Fruit fly (Drosophila melanogaster): Measurements from ENCODE around the gene CG3505.

The CG3505 gene

dm6 chr3R:14625215-14626156, 31.8 kb upstream of the CG3505 start, which contains the start of the genes put and His4r:
TSS of gene put (minus strand) at chr3R:14625703.
TSS of gene His4r (plus strand) at chr3R:14625755.
- TF ChIP-seq CG7045 (GFP tag; optimal IDR thresholded peaks at IDR 0.05) (no peak), CG11617 (GFP tag; optimal IDR thresholded peaks at IDR 0.05) (no peak), Hr96 (GFP tag; optimal IDR thresholded peaks at IDR 0.05) (no peak), CG5204 (GFP tag; optimal IDR thresholded peaks at IDR 0.05) (no peak), cnc (optimal IDR thresholded peaks at IDR 0.05) (no peak), CG7101 (tag; optimal IDR thresholded peaks at IDR 0.05) (peak; percentile 29), pad (GFP tag; optimal IDR thresholded peaks at IDR 0.05) (no peak), kay (GFP tag; ENCODE audit: borderline replicate concordance) (peak; percentile 64), toe (GFP tag; optimal IDR thresholded peaks at IDR 0.05) (no peak), ovo (GFP tag; optimal IDR thresholded peaks at IDR 0.05) (no peak), bab1 (GFP tag; optimal IDR thresholded peaks at IDR 0.05) (peak; percentile 33), Crg-1 (GFP tag; optimal IDR thresholded peaks at IDR 0.05) (no peak), Mnt (GFP tag; optimal IDR thresholded peaks at IDR 0.05) (peak; percentile 17), CG33017 (tag; optimal IDR thresholded peaks at IDR 0.05) (no peak), CG1620 (GFP tag; optimal IDR thresholded peaks at IDR 0.05) (no peak), CG14711 (tag; optimal IDR thresholded peaks at IDR 0.05) (no peak), cic (GFP tag; optimal IDR thresholded peaks at IDR 0.05) (no peak), CG12768 (GFP tag; optimal IDR thresholded peaks at IDR 0.05) (no peak), tj (GFP tag; optimal IDR thresholded peaks at IDR 0.05) (peak; percentile 55), Clk (GFP tag; optimal IDR thresholded peaks at IDR 0.05) (no peak)

dm6 chr3R:14626781-14627180, 30.5 kb upstream of the CG3505 start:
- no peak for TF ChIP-seq kay (GFP tag; ENCODE audit: borderline replicate concordance)
- TF ChIP-seq CG12768 (GFP tag; optimal IDR thresholded peaks at IDR 0.05) = no peak
- TF ChIP-seq Clk (GFP tag; optimal IDR thresholded peaks at IDR 0.05) = no peak
- TF ChIP-seq ovo (GFP tag; optimal IDR thresholded peaks at IDR 0.05) = no peak
- no peak for TF ChIP-seq Mnt (GFP tag; optimal IDR thresholded peaks at IDR 0.05)
- no peak for TF ChIP-seq CG5204 (GFP tag; optimal IDR thresholded peaks at IDR 0.05)
- no peak for TF ChIP-seq CG11617 (GFP tag; optimal IDR thresholded peaks at IDR 0.05)
- TF ChIP-seq cnc (optimal IDR thresholded peaks at IDR 0.05) = no peak

dm6 chr3R:14630119-14630623, 27.1 kb upstream of the CG3505 start, which contains the start of gene Cad88C:
TSS of gene Cad88C (plus strand) at chr3R:14630478.
- TF ChIP-seq CG14711 (tag; optimal IDR thresholded peaks at IDR 0.05) = peak; percentile 80
- TF ChIP-seq Clk (GFP tag; optimal IDR thresholded peaks at IDR 0.05) = no peak
- peak; percentile 35 for TF ChIP-seq tj (GFP tag; optimal IDR thresholded peaks at IDR 0.05)

dm6 chr3R:14631911-14632310, 25.3 kb upstream of the CG3505 start:
- TF ChIP-seq bab1 (GFP tag; optimal IDR thresholded peaks at IDR 0.05) = no peak
- TF ChIP-seq pad (GFP tag; optimal IDR thresholded peaks at IDR 0.05) = no peak
- no peak for TF ChIP-seq tj (GFP tag; optimal IDR thresholded peaks at IDR 0.05)
- TF ChIP-seq ovo (GFP tag; optimal IDR thresholded peaks at IDR 0.05) = no peak
- no peak for TF ChIP-seq CG5204 (GFP tag; optimal IDR thresholded peaks at IDR 0.05)
- no peak for TF ChIP-seq cic (GFP tag; optimal IDR thresholded peaks at IDR 0.05)
- TF ChIP-seq CG1620 (GFP tag; optimal IDR thresholded peaks at IDR 0.05) = no peak
- no peak for TF ChIP-seq Crg-1 (GFP tag; optimal IDR thresholded peaks at IDR 0.05)
- TF ChIP-seq CG33017 (tag; optimal IDR thresholded peaks at IDR 0.05) = no peak

dm6 chr3R:14642463-14642862, 14.8 kb upstream of the CG3505 start, which contains the start of gene CG7886:
TSS of gene CG7886 (minus strand) at chr3R:14642563.
- TF ChIP-seq CG33017 (tag; optimal IDR thresholded peaks at IDR 0.05) (no peak), CG7045 (GFP tag; optimal IDR thresholded peaks at IDR 0.05) (no peak), Crg-1 (GFP tag; optimal IDR thresholded peaks at IDR 0.05) (no peak), CG11617 (GFP tag; optimal IDR thresholded peaks at IDR 0.05) (no peak), CG12768 (GFP tag; optimal IDR thresholded peaks at IDR 0.05) (no peak), tj (GFP tag; optimal IDR thresholded peaks at IDR 0.05) (no peak)

- TF ChIP-seq cnc (optimal IDR thresholded peaks at IDR 0.05) (peak in 1 of 2 experiments; percentile 5), Crg-1 (GFP tag; optimal IDR thresholded peaks at IDR 0.05) (peak; percentile 21), Mnt (GFP tag; optimal IDR thresholded peaks at IDR 0.05) (peak; percentile 83), Clk (GFP tag; optimal IDR thresholded peaks at IDR 0.05) (peak; percentile 18), CG1620 (GFP tag; optimal IDR thresholded peaks at IDR 0.05) (peak; percentile 36), bab1 (GFP tag; optimal IDR thresholded peaks at IDR 0.05) (peak; percentile 88), CG14711 (tag; optimal IDR thresholded peaks at IDR 0.05) (peak; percentile 84), CG33017 (tag; optimal IDR thresholded peaks at IDR 0.05) (peak; percentile 91), tj (GFP tag; optimal IDR thresholded peaks at IDR 0.05) (peak; percentile 100), pad (GFP tag; optimal IDR thresholded peaks at IDR 0.05) (peak; percentile 30), ovo (GFP tag; optimal IDR thresholded peaks at IDR 0.05) (peak; percentile 58), toe (GFP tag; optimal IDR thresholded peaks at IDR 0.05) (no peak), CG5204 (GFP tag; optimal IDR thresholded peaks at IDR 0.05) (no peak), CG7045 (GFP tag; optimal IDR thresholded peaks at IDR 0.05) (peak; percentile 84), CG11617 (GFP tag; optimal IDR thresholded peaks at IDR 0.05) (peak; percentile 93), CG12768 (GFP tag; optimal IDR thresholded peaks at IDR 0.05) (peak; percentile 81), cic (GFP tag; optimal IDR thresholded peaks at IDR 0.05) (peak; percentile 96), kay (GFP tag; ENCODE audit: borderline replicate concordance) (peak; percentile 98), Hr96 (GFP tag; optimal IDR thresholded peaks at IDR 0.05) (peak; percentile 60), CG7101 (tag; optimal IDR thresholded peaks at IDR 0.05) (peak; percentile 90)
Measured at dm6 chr3R:14649307-14650239, 7.7 kb upstream of the CG3505 start.

Data from whole organism, adult.